Worm (Caenorhabditis elegans) whole organism, L2 larva: ENCODE data around the gene klo-1.

Experiments
- C34F6.9 ChIP-seq: fragments of 150-350 bp; optimal IDR thresholded peaks from 2 replicates; lab custom pipeline; 2014; ENCODE audit warnings: missing biosample characterization, missing genetic modification characterization
- F13H6.1 ChIP-seq: sonication (generic microtip); optimal IDR thresholded peaks from 2 replicates; lab custom pipeline; 2016; ENCODE audit warnings: missing genetic modification characterization, missing compliant biosample characterization
- Y55F3AM.14 ChIP-seq: fragments of 200-800 bp; sonication (Bioruptor generic); optimal IDR thresholded peaks from 2 replicates; lab custom pipeline; 2018; ENCODE audit warnings: mild to moderate bottlenecking, missing genetic modification characterization, missing compliant biosample characterization
- ZK546.5 ChIP-seq: sonication (generic microtip); optimal IDR thresholded peaks from 2 replicates; lab custom pipeline; 2017; ENCODE audit warnings: missing biosample characterization, missing genetic modification characterization
- aly-2 ChIP-seq: fragments of 150-350 bp; optimal IDR thresholded peaks from 2 replicates; lab custom pipeline; 2014; ENCODE audit warnings: missing biosample characterization, missing genetic modification characterization
- blmp-1 ChIP-seq: sonication (generic microtip); optimal IDR thresholded peaks from 2 replicates; lab custom pipeline; 2017; ENCODE audit warnings: missing genetic modification characterization, mild to moderate bottlenecking, missing compliant biosample characterization, antibody characterized with exemption, moderate library complexity; ENCODE audit not compliant: insufficient read depth
- ceh-16 ChIP-seq: fragments of 150-350 bp; optimal IDR thresholded peaks from 2 replicates; lab custom pipeline; 2014; ENCODE audit warnings: missing biosample characterization, missing genetic modification characterization
- crh-2 ChIP-seq: sonication (generic microtip); optimal IDR thresholded peaks from 2 replicates; lab custom pipeline; 2017; ENCODE audit warnings: missing biosample characterization, missing genetic modification characterization
- elt-1 ChIP-seq: fragments of 150-350 bp; optimal IDR thresholded peaks from 2 replicates; lab custom pipeline; 2014; ENCODE audit warnings: missing biosample characterization, missing genetic modification characterization
- fos-1 ChIP-seq: fragments of 150-350 bp; optimal IDR thresholded peaks from 2 replicates; lab custom pipeline; 2014; ENCODE audit warnings: missing biosample characterization, missing genetic modification characterization
- lin-13 ChIP-seq: fragments of 150-350 bp; optimal IDR thresholded peaks from 2 replicates; lab custom pipeline; 2014; ENCODE audit warnings: missing biosample characterization, missing genetic modification reagents, missing genetic modification characterization
- lin-39 ChIP-seq: fragments of 150-350 bp; optimal IDR thresholded peaks from 2 replicates; lab custom pipeline; 2014; ENCODE audit warnings: missing biosample characterization, missing genetic modification reagents, missing genetic modification characterization
- lsy-2 ChIP-seq, 2 experiments: fragments of 150-350 bp in 1 of 2; sonication (generic microtip) in 1 of 2; optimal IDR thresholded peaks; 2 replicates each; lab custom pipeline; 2014 to 2017; ENCODE audit warnings: missing biosample characterization in 2 of 2, missing genetic modification characterization in 2 of 2
- mbf-1 ChIP-seq: sonication (generic microtip); optimal IDR thresholded peaks from 2 replicates; lab custom pipeline; 2017; ENCODE audit warnings: missing biosample characterization, missing genetic modification characterization
- mdl-1 ChIP-seq, 2 experiments: fragments of 150-350 bp in 1 of 2; sonication (generic microtip) in 1 of 2; optimal IDR thresholded peaks; 2 replicates each; lab custom pipeline; 2017; ENCODE audit warnings: missing biosample characterization in 2 of 2, missing genetic modification characterization in 2 of 2
- nhr-12 ChIP-seq: fragments of 150-350 bp; optimal IDR thresholded peaks from 2 replicates; lab custom pipeline; 2014; ENCODE audit warnings: missing biosample characterization, missing genetic modification characterization
- nhr-129 ChIP-seq: fragments of 150-350 bp; optimal IDR thresholded peaks from 2 replicates; lab custom pipeline; 2014; ENCODE audit warnings: missing biosample characterization, missing genetic modification characterization
- nhr-23 ChIP-seq: fragments of 150-350 bp; optimal IDR thresholded peaks from 2 replicates; lab custom pipeline; 2014; ENCODE audit warnings: missing biosample characterization, missing genetic modification reagents, missing genetic modification characterization
- nhr-237 ChIP-seq: fragments of 150-350 bp; optimal IDR thresholded peaks from 2 replicates; lab custom pipeline; 2014; ENCODE audit warnings: missing biosample characterization, missing genetic modification characterization
- nhr-6 ChIP-seq: fragments of 150-350 bp; optimal IDR thresholded peaks from 2 replicates; lab custom pipeline; 2014; ENCODE audit warnings: missing biosample characterization, missing genetic modification characterization
- peb-1 ChIP-seq: fragments of 150-350 bp; optimal IDR thresholded peaks from 2 replicates; lab custom pipeline; 2014; ENCODE audit warnings: missing biosample characterization, missing genetic modification characterization
- sem-4 ChIP-seq: fragments of 150-350 bp; optimal IDR thresholded peaks from 2 replicates; lab custom pipeline; 2014; ENCODE audit warnings: missing biosample characterization, missing genetic modification reagents, missing genetic modification characterization
- skn-1 ChIP-seq: sonication (generic microtip); optimal IDR thresholded peaks from 2 replicates; lab custom pipeline; 2017; ENCODE audit warnings: missing biosample characterization, missing genetic modification characterization
- sma-3 ChIP-seq: sonication (generic microtip); optimal IDR thresholded peaks from 2 replicates; lab custom pipeline; 2016; ENCODE audit warnings: missing genetic modification reagents, missing genetic modification characterization, missing compliant biosample characterization
- sma-9 ChIP-seq, 2 experiments: fragments of 150-350 bp in 1 of 2; sonication (generic microtip) in 1 of 2; optimal IDR thresholded peaks; 2 replicates each; lab custom pipeline; 2014 to 2016; ENCODE audit warnings: missing genetic modification characterization in 2 of 2, mild to moderate bottlenecking in 1 of 2, missing biosample characterization in 1 of 2, missing compliant biosample characterization in 1 of 2, missing genetic modification reagents in 1 of 2, moderate library complexity in 1 of 2
- unc-55 ChIP-seq: fragments of 150-350 bp; sonication (generic microtip); optimal IDR thresholded peaks from 3 replicates; lab custom pipeline; 2014; ENCODE audit warnings: missing biosample characterization, missing genetic modification reagents, missing genetic modification characterization

klo-1 gene

DNA sequence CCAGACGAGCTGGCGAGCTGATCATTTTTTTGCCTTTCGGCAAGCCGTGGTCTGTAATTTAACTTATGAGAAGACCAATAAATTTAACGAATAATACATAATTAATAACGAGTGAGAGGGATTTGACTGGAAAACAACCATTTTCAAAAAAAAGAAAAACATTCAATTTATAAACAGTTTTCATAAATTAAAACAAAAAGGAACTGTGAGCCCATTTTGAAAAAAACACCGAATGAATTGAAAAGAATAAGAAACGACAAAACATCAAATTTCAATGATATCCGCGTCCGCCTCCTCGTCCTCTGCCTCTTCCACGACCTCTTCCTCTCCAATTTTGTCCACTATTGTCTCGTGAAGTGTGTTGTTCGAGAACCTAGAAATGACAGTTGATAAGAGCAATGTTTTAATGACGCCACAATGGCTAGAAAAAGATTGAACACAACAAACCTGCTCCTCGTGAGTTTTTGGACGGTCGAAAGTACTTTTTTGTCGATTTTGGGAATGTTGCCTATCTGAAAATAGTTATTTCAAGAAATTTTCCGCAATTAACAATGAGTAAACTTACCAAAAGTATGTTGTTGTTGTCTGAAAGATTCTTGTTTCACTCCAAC, 35.9 kb upstream of the klo-1 start, which contains the start of gene tag-321:
Gene tag-321, minus strand, starts transcription at position 51 of the 611 bp plus-strand sequence.
- TF ChIP-seq sma-9 (GFP tag; optimal IDR thresholded peaks at IDR 0.05; lab: Kevin White, UChicago) (peak; percentile 18), sma-9 (tag; optimal IDR thresholded peaks at IDR 0.05; lab: Kevin White, UChicago) (no peak), fos-1 (tag; lab: Kevin White, UChicago) (peak; percentile 26), nhr-6 (tag; lab: Kevin White, UChicago) (no peak), F13H6.1 (no peak)

DNA sequence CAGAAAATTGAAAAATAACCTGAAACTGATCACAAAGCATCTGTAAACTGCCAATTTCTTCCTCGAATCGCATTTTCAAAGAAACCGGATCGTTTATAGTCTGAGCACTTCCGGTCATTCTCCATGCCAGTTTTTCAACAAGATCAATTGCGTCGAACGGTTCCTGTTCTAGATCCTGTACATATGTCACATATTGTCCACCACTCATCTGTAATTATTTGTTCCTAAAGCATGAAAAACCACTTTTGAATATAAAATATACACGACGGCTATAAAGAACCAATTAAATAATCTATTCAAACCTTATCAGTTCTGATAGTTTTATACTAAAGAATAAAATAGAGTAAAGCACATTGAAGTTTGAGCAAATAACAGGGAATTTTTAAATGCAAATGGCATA, 34.3 kb upstream of the klo-1 start, which contains the start of gene sec-10:
Gene sec-10, minus strand, starts transcription at position 208 of the 400 bp plus-strand sequence.
- peak; percentile 17 for TF ChIP-seq fos-1 (tag; lab: Kevin White, UChicago)
- TF ChIP-seq ZK546.5 (tag; lab: Kevin White, UChicago), result no peak
- TF ChIP-seq, all 48 proteins: peak for 1

DNA sequence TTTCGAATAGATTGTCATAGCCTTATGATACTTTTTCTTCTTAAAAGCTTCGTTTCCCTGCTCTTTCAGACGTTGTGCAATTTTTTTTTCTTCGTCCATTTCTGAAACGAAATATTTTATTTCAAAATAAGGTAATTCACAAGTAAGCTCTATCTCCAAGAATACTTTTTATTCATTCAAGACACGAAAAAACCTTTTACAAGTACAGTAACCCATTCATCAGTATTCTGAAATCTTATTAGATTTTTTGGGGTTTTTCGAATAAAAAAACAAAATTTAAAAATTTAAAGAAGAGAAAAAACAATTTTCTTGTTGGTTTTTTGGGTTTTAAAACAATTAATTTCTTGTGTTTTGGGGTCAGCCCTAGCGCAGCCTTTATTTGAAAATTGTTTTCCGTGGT, 30.8 kb upstream of the klo-1 start, which contains the start of gene rpap-3:
Gene rpap-3, minus strand, starts transcription at position 101 of the 400 bp plus-strand sequence.
- TF ChIP-seq ceh-16 (tag; lab: Kevin White, UChicago) (no peak), blmp-1 (no peak), sma-3 (GFP tag; lab: Kevin White, UChicago) (no peak), crh-2 (tag; lab: Kevin White, UChicago) (no peak)

- TF ChIP-seq crh-2 (tag; lab: Kevin White, UChicago) (no peak), aly-2 (tag; lab: Kevin White, UChicago) (no peak), lin-13 (GFP tag; lab: Kevin White, UChicago) (no peak), ceh-16 (tag; lab: Kevin White, UChicago) (no peak), skn-1 (tag; lab: Kevin White, UChicago) (no peak), nhr-23 (no peak), nhr-237 (tag; lab: Kevin White, UChicago) (no peak), nhr-12 (tag; lab: Kevin White, UChicago) (no peak), sma-3 (GFP tag; lab: Kevin White, UChicago) (no peak), sma-9 (GFP tag; optimal IDR thresholded peaks at IDR 0.05; lab: Kevin White, UChicago) (no peak), sma-9 (tag; optimal IDR thresholded peaks at IDR 0.05; lab: Kevin White, UChicago) (no peak), mdl-1 (tag; optimal IDR thresholded peaks at IDR 0.05; lab: Kevin White, UChicago) (no peak), elt-1 (tag; lab: Kevin White, UChicago) (no peak)
Observed at ce11 chrIV:7775725-7776124, 27.7 kb upstream of the klo-1 start, which contains the start of gene swd-2.1. Gene swd-2.1, plus strand, starts transcription at chrIV:7776025.

DNA sequence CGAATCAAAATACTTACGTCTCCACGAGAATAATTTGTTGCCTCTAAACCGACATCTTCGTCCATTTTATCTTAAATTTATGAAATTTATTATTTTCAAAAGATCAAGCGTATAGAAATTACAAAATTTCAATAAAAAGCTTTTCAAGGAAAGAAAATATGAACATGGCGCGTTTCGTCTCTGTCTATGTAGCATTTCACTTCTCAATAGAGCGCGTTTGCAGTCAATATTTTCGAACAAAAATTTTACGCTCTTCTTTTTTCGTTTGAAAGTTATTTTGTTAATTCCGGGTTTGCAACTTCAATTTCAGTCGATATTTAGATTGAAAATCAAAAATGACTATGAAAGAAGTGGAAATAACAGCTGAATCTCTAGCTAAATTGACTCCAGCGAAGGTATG, 26.2 kb upstream of the klo-1 start, which contains the start of the genes hcf-1 and swd-2.2:
Gene hcf-1, minus strand, starts transcription at position 70 of the 400 bp plus-strand sequence.
Gene swd-2.2, plus strand, starts transcription at position 206 of the 400 bp plus-strand sequence.
- TF ChIP-seq crh-2 (tag; lab: Kevin White, UChicago) (peak; percentile 17), sma-9 (GFP tag; optimal IDR thresholded peaks at IDR 0.05; lab: Kevin White, UChicago) (no peak), sma-9 (tag; optimal IDR thresholded peaks at IDR 0.05; lab: Kevin White, UChicago) (no peak), fos-1 (tag; lab: Kevin White, UChicago) (no peak), ceh-16 (tag; lab: Kevin White, UChicago) (no peak), lsy-2 (tag; optimal IDR thresholded peaks at IDR 0.05; lab: Kevin White, UChicago) (peak in 1 of 2 experiments; percentile 63), nhr-129 (tag; lab: Kevin White, UChicago) (peak; percentile 4), mbf-1 (tag; lab: Kevin White, UChicago) (no peak), C34F6.9 (peak; percentile 73), elt-1 (tag; lab: Kevin White, UChicago) (no peak), Y55F3AM.14 (GFP tag; lab: Kevin White, UChicago) (no peak), sem-4 (tag; lab: Kevin White, UChicago) (no peak), unc-55 (GFP tag; lab: Kevin White, UChicago) (peak; percentile 67), lin-39 (tag; lab: Kevin White, UChicago) (no peak)

ce11 chrIV:7770162-7770561, 22.1 kb upstream of the klo-1 start, which contains the start of gene rdl-1:
Gene rdl-1, minus strand, starts transcription at chrIV:7770262.
- TF ChIP-seq lin-39 (tag; lab: Kevin White, UChicago) (no peak), peb-1 (tag; lab: Kevin White, UChicago) (no peak)
